Worm (Caenorhabditis elegans) whole organism, young adult: ENCODE results near the gene C44H4.6.

ENCODE experiments used
- B0035.1 ChIP-seq: sonication (generic microtip); optimal IDR thresholded peaks from 2 replicates; lab custom pipeline; 2016; ENCODE audit warnings: missing genetic modification characterization, mild to moderate bottlenecking, missing compliant biosample characterization, missing genotype, missing genetic modification reagents
- B0336.3 ChIP-seq: fragments of 200-800 bp; sonication (Bioruptor generic); IDR thresholded peaks from 2 replicates; pipeline ENCODE4 v1.3.6; 2022; ENCODE audit warnings: missing genetic modification characterization, missing compliant biosample characterization
- C06A6.2 ChIP-seq: fragments of 200-800 bp; sonication (Bioruptor generic); conservative IDR thresholded peaks from 2 replicates; pipeline ENCODE4 v1.3.6; 2022; ENCODE audit warnings: missing genetic modification characterization, missing compliant biosample characterization
- C17E4.6 ChIP-seq: fragments of 200-800 bp; sonication (Bioruptor generic); IDR thresholded peaks from 2 replicates; pipeline ENCODE4 v1.3.6; 2022; ENCODE audit warnings: missing genetic modification reagents, missing genetic modification characterization, missing compliant biosample characterization
- F22D6.2 ChIP-seq: sonication (generic microtip); optimal IDR thresholded peaks from 2 replicates; lab custom pipeline; 2016; ENCODE audit warnings: mild to moderate bottlenecking, missing genetic modification characterization, missing compliant biosample characterization
- F49E8.2 ChIP-seq: sonication (generic microtip); optimal IDR thresholded peaks from 3 replicates; lab custom pipeline; 2017; ENCODE audit warnings: missing genetic modification characterization, mild to moderate bottlenecking, missing compliant biosample characterization, antibody characterized with exemption, moderate library complexity; ENCODE audit not compliant: insufficient read depth
- F55B11.4 ChIP-seq: sonication (generic microtip); optimal IDR thresholded peaks from 2 replicates; lab custom pipeline; 2016; ENCODE audit warnings: missing compliant biosample characterization, missing genetic modification characterization, borderline replicate concordance; ENCODE audit not compliant: insufficient read depth
- K11D2.4 ChIP-seq: fragments of 200-800 bp; sonication (Bioruptor generic); IDR thresholded peaks from 2 replicates; pipeline ENCODE4 v1.3.6; 2022; ENCODE audit warnings: missing genetic modification reagents, missing genetic modification characterization, missing compliant biosample characterization
- K12H6.12 ChIP-seq: fragments of 200-800 bp; sonication (Bioruptor generic); optimal IDR thresholded peaks from 2 replicates; lab custom pipeline; 2018; ENCODE audit warnings: mild to moderate bottlenecking, missing genetic modification characterization, missing compliant biosample characterization
- T26A5.8 ChIP-seq: sonication (generic microtip); optimal IDR thresholded peaks from 2 replicates; lab custom pipeline; 2016; ENCODE audit warnings: missing genetic modification characterization, missing compliant biosample characterization
- Y56A3A.18 ChIP-seq: fragments of 200-800 bp; sonication (Bioruptor generic); IDR thresholded peaks from 2 replicates; pipeline ENCODE4 v1.3.6; 2022; ENCODE audit warnings: missing genetic modification reagents, missing genetic modification characterization, missing compliant biosample characterization
- ZK185.1 ChIP-seq: sonication (generic microtip); optimal IDR thresholded peaks from 2 replicates; lab custom pipeline; 2016; ENCODE audit warnings: mild to moderate bottlenecking, missing genetic modification characterization, missing compliant biosample characterization; ENCODE audit not compliant: poor library complexity, severe bottlenecking
- ama-1 ChIP-seq, 3 experiments: fragments of 150-350 bp in 1 of 3; sonication (generic microtip) in 2 of 3; optimal IDR thresholded peaks; 2 replicates each; lab custom pipeline; 2014 to 2018; ENCODE audit warnings: missing biosample characterization in 2 of 3, missing genetic modification characterization in 2 of 3, missing genetic modification reagents in 2 of 3
- aptf-2 ChIP-seq: fragments of 200-800 bp; sonication (Bioruptor generic); conservative IDR thresholded peaks from 2 replicates; pipeline ENCODE4 v1.3.6; 2022; ENCODE audit warnings: missing genetic modification reagents, missing genetic modification characterization, missing compliant biosample characterization
- aptf-3 ChIP-seq: fragments of 200-800 bp; sonication (Bioruptor generic); IDR thresholded peaks from 2 replicates; pipeline ENCODE4 v1.3.6; 2022; ENCODE audit warnings: missing genetic modification characterization, missing compliant biosample characterization
- athp-1 ChIP-seq: sonication (generic microtip); optimal IDR thresholded peaks from 2 replicates; lab custom pipeline; 2017; ENCODE audit warnings: mild to moderate bottlenecking, missing genetic modification characterization, missing compliant biosample characterization
- attf-3 ChIP-seq: fragments of 200-800 bp; sonication (Bioruptor generic); conservative IDR thresholded peaks from 2 replicates; pipeline ENCODE4 v1.3.6; 2022; ENCODE audit warnings: missing genetic modification reagents, missing genetic modification characterization, missing compliant biosample characterization
- attf-5 ChIP-seq: fragments of 200-800 bp; sonication (Bioruptor generic); optimal IDR thresholded peaks from 2 replicates; lab custom pipeline; 2018; ENCODE audit warnings: mild to moderate bottlenecking, missing genetic modification characterization, missing compliant biosample characterization
- attf-6 ChIP-seq: fragments of 200-800 bp; sonication (Bioruptor generic); IDR thresholded peaks from 2 replicates; pipeline ENCODE4 v1.3.6; 2022; ENCODE audit warnings: missing genetic modification reagents, missing genetic modification characterization, missing compliant biosample characterization
- bed-1 ChIP-seq: fragments of 200-800 bp; sonication (Bioruptor generic); IDR thresholded peaks from 2 replicates; pipeline ENCODE4 v1.3.6; 2022; ENCODE audit warnings: missing genetic modification reagents, missing genetic modification characterization, missing compliant biosample characterization
- bed-2 ChIP-seq: fragments of 200-800 bp; sonication (Bioruptor generic); IDR thresholded peaks from 2 replicates; pipeline ENCODE4 v1.3.6; 2022; ENCODE audit warnings: missing genetic modification reagents, missing genetic modification characterization, missing compliant biosample characterization
- cebp-2 ChIP-seq: fragments of 200-800 bp; sonication (Bioruptor generic); IDR thresholded peaks from 2 replicates; pipeline ENCODE4 v1.3.6; 2022; ENCODE audit warnings: missing genetic modification characterization, missing compliant biosample characterization
- ceh-27 ChIP-seq: fragments of 200-800 bp; sonication (Bioruptor generic); optimal IDR thresholded peaks from 2 replicates; lab custom pipeline; 2018; ENCODE audit warnings: mild to moderate bottlenecking, missing genetic modification characterization, moderate library complexity, missing compliant biosample characterization
- dox-1 ChIP-seq: fragments of 200-800 bp; sonication (Bioruptor generic); IDR thresholded peaks from 2 replicates; pipeline ENCODE4 v1.3.6; 2022; ENCODE audit warnings: missing genetic modification reagents, missing genetic modification characterization, missing compliant biosample characterization
- dpl-1 ChIP-seq: fragments of 150-350 bp; optimal IDR thresholded peaks from 2 replicates; lab custom pipeline; 2014; ENCODE audit warnings: missing biosample characterization, missing genetic modification reagents, missing genetic modification characterization
- hmg-1.2 ChIP-seq: fragments of 200-800 bp; sonication (Bioruptor generic); IDR thresholded peaks from 2 replicates; pipeline ENCODE4 v1.3.6; 2022; ENCODE audit warnings: missing genetic modification reagents, missing genetic modification characterization, missing compliant biosample characterization
- lag-1 ChIP-seq: fragments of 200-800 bp; sonication (Bioruptor generic); IDR thresholded peaks from 2 replicates; pipeline ENCODE4 v1.3.6; 2022; ENCODE audit warnings: missing genetic modification reagents, missing genetic modification characterization, missing compliant biosample characterization
- lin-35 ChIP-seq, 3 experiments: fragments of 150-350 bp in 2 of 3; sonication (generic microtip) in 1 of 3; optimal IDR thresholded peaks; 2 replicates each; lab custom pipeline; 2014 to 2018; ENCODE audit warnings: missing biosample characterization in 3 of 3, missing genetic modification characterization in 3 of 3, missing genetic modification reagents in 3 of 3
- lir-1 ChIP-seq: fragments of 200-800 bp; sonication (Bioruptor generic); conservative IDR thresholded peaks from 2 replicates; pipeline ENCODE4 v1.3.6; 2022; ENCODE audit warnings: missing genetic modification reagents, missing genetic modification characterization, missing compliant biosample characterization
- lsl-1 ChIP-seq: fragments of 200-800 bp; sonication (Bioruptor generic); optimal IDR thresholded peaks from 2 replicates; lab custom pipeline; 2018; ENCODE audit warnings: mild to moderate bottlenecking, missing genetic modification characterization, moderate library complexity, missing compliant biosample characterization
- madf-8 ChIP-seq: fragments of 200-800 bp; sonication (Bioruptor generic); conservative IDR thresholded peaks from 2 replicates; pipeline ENCODE4 v1.3.6; 2022; ENCODE audit warnings: missing genetic modification reagents, missing genetic modification characterization, missing compliant biosample characterization
- mcd-1 ChIP-seq: fragments of 200-800 bp; sonication (Bioruptor generic); IDR thresholded peaks from 2 replicates; pipeline ENCODE4 v1.3.6; 2022; ENCODE audit warnings: missing genetic modification reagents, missing genetic modification characterization, missing compliant biosample characterization
- nfya-2 ChIP-seq: fragments of 200-800 bp; sonication (Bioruptor generic); IDR thresholded peaks from 2 replicates; pipeline ENCODE4 v1.3.6; 2022; ENCODE audit warnings: missing genetic modification reagents, missing genetic modification characterization, missing compliant biosample characterization
- nfyb-1 ChIP-seq: fragments of 200-800 bp; sonication (Bioruptor generic); IDR thresholded peaks from 2 replicates; pipeline ENCODE4 v1.3.6; 2022; ENCODE audit warnings: missing genetic modification reagents, missing genetic modification characterization, missing compliant biosample characterization
- pbrm-1 ChIP-seq: fragments of 200-800 bp; sonication (Bioruptor generic); IDR thresholded peaks from 2 replicates; pipeline ENCODE4 v1.3.6; 2022; ENCODE audit warnings: missing genetic modification reagents, missing genetic modification characterization, missing compliant biosample characterization
- rcor-1 ChIP-seq: fragments of 200-800 bp; sonication (Bioruptor generic); IDR thresholded peaks from 2 replicates; pipeline ENCODE4 v1.3.6; 2022; ENCODE audit warnings: missing genetic modification reagents, missing genetic modification characterization, missing compliant biosample characterization
- snpc-1.1 ChIP-seq: sonication (generic microtip); optimal IDR thresholded peaks from 2 replicates; lab custom pipeline; 2017; ENCODE audit warnings: missing genetic modification characterization, mild to moderate bottlenecking, missing compliant biosample characterization, antibody characterized with exemption, moderate library complexity, missing genotype, missing genetic modification reagents; ENCODE audit not compliant: insufficient read depth
- snpc-1.3 ChIP-seq: sonication (generic microtip); optimal IDR thresholded peaks from 2 replicates; lab custom pipeline; 2017; ENCODE audit warnings: missing genetic modification characterization, mild to moderate bottlenecking, missing compliant biosample characterization, antibody characterized with exemption, moderate library complexity, missing genotype, missing genetic modification reagents; ENCODE audit not compliant: insufficient read depth
- snpc-3.4 ChIP-seq: sonication (generic microtip); optimal IDR thresholded peaks from 2 replicates; lab custom pipeline; 2017; ENCODE audit warnings: missing genetic modification characterization, mild to moderate bottlenecking, missing compliant biosample characterization, antibody characterized with exemption, moderate library complexity, missing genotype, missing genetic modification reagents
- somi-1 ChIP-seq: fragments of 200-800 bp; sonication (Bioruptor generic); optimal IDR thresholded peaks from 2 replicates; lab custom pipeline; 2018; ENCODE audit warnings: mild to moderate bottlenecking, missing genetic modification characterization, missing compliant biosample characterization
- tlf-1 ChIP-seq: fragments of 200-800 bp; sonication (Bioruptor generic); optimal IDR thresholded peaks from 2 replicates; lab custom pipeline; 2018; ENCODE audit warnings: mild to moderate bottlenecking, missing genetic modification characterization, missing compliant biosample characterization
- zfh-2 ChIP-seq: fragments of 200-800 bp; sonication (Bioruptor generic); conservative IDR thresholded peaks from 2 replicates; pipeline ENCODE4 v1.3.6; 2022; ENCODE audit warnings: missing genetic modification reagents, missing genetic modification characterization, missing compliant biosample characterization
- ztf-22 ChIP-seq: fragments of 200-800 bp; sonication (Bioruptor generic); optimal IDR thresholded peaks from 2 replicates; lab custom pipeline; 2018; ENCODE audit warnings: mild to moderate bottlenecking, missing genetic modification characterization, moderate library complexity, missing compliant biosample characterization
- ztf-6 ChIP-seq: fragments of 200-800 bp; sonication (Bioruptor generic); IDR thresholded peaks from 2 replicates; pipeline ENCODE4 v1.3.6; 2022; ENCODE audit warnings: missing genetic modification reagents, missing genetic modification characterization, missing compliant biosample characterization

C44H4.6 gene

DNA sequence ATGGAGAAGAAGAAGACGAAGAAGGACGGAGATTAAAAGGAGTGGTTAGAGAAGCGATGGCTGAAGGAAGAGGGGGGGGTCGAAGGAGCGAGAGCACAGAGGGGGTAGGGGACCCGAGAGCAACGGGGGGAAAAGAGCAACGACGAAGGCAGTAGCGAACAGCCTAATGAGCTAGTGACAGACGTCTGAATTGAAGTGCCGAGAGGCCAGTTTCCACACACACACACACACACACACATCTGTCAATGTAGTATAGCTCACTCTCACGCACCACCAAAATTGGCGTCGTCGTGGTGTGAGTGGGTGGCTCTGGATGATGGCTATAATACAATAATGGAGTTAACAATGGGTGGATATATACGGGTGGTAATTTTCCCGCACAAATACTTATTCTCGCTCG, 37.6 kb upstream of the C44H4.6 start:
- TF ChIP-seq Y56A3A.18 (0 out of 2 replicates have a peak, but pooled peaks have one; percentile 16), rcor-1 (GFP tag; lab: Robert Waterston, UW) (no peak), lin-35 (GFP tag; optimal IDR thresholded peaks at IDR 0.05; lab: Kevin White, UChicago) (peak in 1 of 3 experiments; percentile 30), attf-3 (GFP tag; lab: Robert Waterston, UW) (no peak), nfyb-1 (GFP tag; lab: Robert Waterston, UW) (0 out of 2 replicates have a peak, but pooled peaks have one; percentile 67), ama-1 (optimal IDR thresholded peaks at IDR 0.05; lab: Kevin White, UChicago) (no peak), ama-1 (GFP tag; optimal IDR thresholded peaks at IDR 0.05; lab: Kevin White, UChicago) (no peak), aptf-3 (GFP tag; lab: Robert Waterston, UW) (0 out of 2 replicates have a peak, but pooled peaks have one; percentile 41), snpc-3.4 (tag; lab: Kevin White, UChicago) (no peak), aptf-2 (no peak), attf-6 (GFP tag; lab: Robert Waterston, UW) (no peak), K12H6.12 (tag; lab: Kevin White, UChicago) (peak; percentile 55), zfh-2 (GFP tag; lab: Robert Waterston, UW) (peak; percentile 94), ceh-27 (GFP tag; lab: Kevin White, UChicago) (peak; percentile 20)

DNA sequence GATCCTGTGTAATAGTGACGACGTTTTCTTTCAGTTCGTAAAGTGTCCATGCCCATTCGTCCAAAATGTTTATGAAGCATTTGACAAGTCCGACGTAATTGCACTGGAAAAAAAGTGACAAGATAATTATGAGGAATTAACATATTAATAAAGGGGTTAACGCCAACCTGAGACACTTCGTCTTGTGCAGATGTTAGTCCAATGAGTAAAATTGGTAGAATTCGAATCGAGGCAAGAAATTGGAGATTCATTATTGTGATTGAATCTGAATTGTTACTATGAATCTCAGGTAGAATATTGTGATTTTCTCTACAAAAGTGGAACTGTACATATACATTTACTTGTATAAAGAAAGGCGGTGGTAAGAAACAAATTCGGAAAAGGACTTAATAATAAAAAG, 37.0 kb upstream of the C44H4.6 start, which contains the start of gene F54E4.3:
Gene F54E4.3 (minus strand): TSS at position 265 of the 400 bp plus-strand sequence.
- no peak for TF ChIP-seq ZK185.1
- TF ChIP-seq C06A6.2 (GFP tag; lab: Robert Waterston, UW), result no peak
- TF ChIP-seq snpc-1.1, result no peak
- no peak for TF ChIP-seq cebp-2 (GFP tag; lab: Robert Waterston, UW)
- no peak for TF ChIP-seq ztf-22 (GFP tag; lab: Kevin White, UChicago)
- TF ChIP-seq somi-1, result no peak
- TF ChIP-seq lag-1 (GFP tag; lab: Robert Waterston, UW), result no peak
- no peak for TF ChIP-seq attf-5 (GFP tag; lab: Kevin White, UChicago)
- no peak for TF ChIP-seq F49E8.2

DNA sequence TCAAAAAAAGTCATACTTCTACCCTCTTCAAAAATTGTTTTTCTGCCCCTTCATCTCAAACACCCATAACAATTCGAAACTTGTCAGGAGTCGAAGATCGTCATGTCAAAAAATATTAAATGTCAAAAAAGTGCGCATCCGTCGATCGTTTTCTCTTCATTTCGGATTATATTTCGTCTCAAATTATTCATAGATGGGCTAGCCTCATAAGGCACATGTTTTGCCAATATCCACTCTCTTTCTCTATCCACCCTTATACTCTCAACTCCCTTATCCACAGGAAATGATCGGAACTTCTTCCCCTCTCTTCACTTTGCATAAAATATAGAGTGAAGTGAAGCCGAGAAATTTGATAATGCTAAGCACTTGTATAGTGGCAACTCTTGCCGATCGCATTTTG, 34.5 kb upstream of the C44H4.6 start:
- TF ChIP-seq ztf-6 (GFP tag; lab: Robert Waterston, UW) (no peak), F22D6.2 (tag; lab: Kevin White, UChicago) (no peak), mcd-1 (GFP tag; lab: Robert Waterston, UW) (no peak), B0035.1 (no peak), T26A5.8 (no peak), snpc-1.3 (tag; lab: Kevin White, UChicago) (no peak), bed-1 (GFP tag; lab: Robert Waterston, UW) (no peak), C17E4.6 (GFP tag; lab: Robert Waterston, UW) (no peak), athp-1 (no peak)

DNA sequence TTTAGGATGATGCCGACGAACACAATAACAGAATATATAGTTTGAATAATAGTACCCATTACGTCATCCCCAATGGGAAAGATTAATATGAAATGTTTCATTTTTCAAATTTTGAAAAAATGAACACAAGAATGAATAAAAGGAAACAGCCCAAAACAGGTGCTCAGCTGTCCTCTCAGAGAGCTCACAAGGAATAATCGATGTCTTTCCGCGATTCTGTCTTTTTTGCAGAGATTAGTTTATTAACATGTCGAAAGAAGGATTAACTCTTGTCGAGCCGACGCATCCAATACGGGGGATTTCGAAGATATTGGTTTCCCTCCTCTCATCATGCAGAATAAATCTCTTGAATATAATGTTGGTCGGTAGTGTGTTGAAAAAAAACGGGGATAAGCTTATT, 29.7 kb upstream of the C44H4.6 start, which contains the start of gene F54E4.2:
Gene F54E4.2 (minus strand): TSS at position 101 of the 400 bp plus-strand sequence.
- no peak for TF ChIP-seq dpl-1 (GFP tag; lab: Kevin White, UChicago)
- TF ChIP-seq pbrm-1 (GFP tag; lab: Robert Waterston, UW), result no peak
- no peak for TF ChIP-seq tlf-1 (GFP tag; lab: Kevin White, UChicago)
- no peak for TF ChIP-seq snpc-3.4 (tag; lab: Kevin White, UChicago)
- TF ChIP-seq lir-1 (GFP tag; lab: Robert Waterston, UW), result no peak
- TF ChIP-seq dox-1, result no peak
- TF ChIP-seq lsl-1 (GFP tag; lab: Kevin White, UChicago), result no peak
- no peak for TF ChIP-seq F55B11.4 (tag; lab: Kevin White, UChicago)
- no peak for TF ChIP-seq hmg-1.2
- TF ChIP-seq B0336.3 (GFP tag; lab: Robert Waterston, UW), result no peak
- no peak for TF ChIP-seq K11D2.4 (GFP tag; lab: Robert Waterston, UW)
- TF ChIP-seq madf-8, result no peak
- TF ChIP-seq bed-2 (GFP tag; lab: Robert Waterston, UW), result no peak
- no peak for TF ChIP-seq nfya-2 (GFP tag; lab: Robert Waterston, UW)
- no peak for TF ChIP-seq somi-1
